Fruit fly (Drosophila melanogaster): ENCODE results near the gene Unc-76.

Gene Unc-76

DNA sequence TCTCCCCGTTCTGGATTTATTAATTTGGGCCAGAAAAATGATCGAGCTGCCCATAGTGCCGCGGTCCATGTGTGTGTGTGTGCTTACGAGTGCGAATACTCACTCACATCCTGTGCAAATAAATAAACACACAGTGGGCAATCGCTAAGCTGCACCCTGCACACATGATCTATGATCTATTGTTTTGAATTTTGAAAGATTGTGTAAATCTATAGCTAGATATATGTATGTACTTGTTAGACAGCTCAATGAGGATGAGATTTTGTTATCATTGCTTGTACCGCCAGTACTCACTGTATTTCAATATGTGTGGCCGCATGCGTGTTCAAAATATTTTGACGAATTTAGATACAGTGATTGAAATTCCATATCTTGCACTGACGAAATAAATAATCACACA is 2.7 kb downstream of the Unc-76 start (continued):
- TF ChIP-seq gce (GFP tag; IDR thresholded peaks at IDR 0.05) (no peak), ro (GFP tag; IDR thresholded peaks at IDR 0.05) (no peak), Med (GFP tag) (peak; percentile 95), Oaz (GFP tag; IDR thresholded peaks at IDR 0.05) (no peak), CG17385 (GFP tag; optimal IDR thresholded peaks at IDR 0.05) (peak; percentile 33), CG12942 (GFP tag; optimal IDR thresholded peaks at IDR 0.05) (no peak), CG11723 (GFP tag; optimal IDR thresholded peaks at IDR 0.05) (peak; percentile 4), Oli (tag; optimal IDR thresholded peaks at IDR 0.05) (peak; percentile 17), nerfin-1 (tag; optimal IDR thresholded peaks at IDR 0.05) (no peak), ERR (GFP tag; optimal IDR thresholded peaks at IDR 0.05) (no peak), CG4854 (GFP tag; optimal IDR thresholded peaks at IDR 0.05) (peak; percentile 0), CG11560 (tag; IDR thresholded peaks at IDR 0.05) (peak; percentile 52; the same call in 2 of the 3 replicates), peb (GFP tag; IDR thresholded peaks at IDR 0.05) (no peak), CG9215 (GFP tag; IDR thresholded peaks at IDR 0.05) (peak; percentile 79), Atf-2 (GFP tag; optimal IDR thresholded peaks at IDR 0.05) (peak; percentile 12), CG30403 (GFP tag; optimal IDR thresholded peaks at IDR 0.05) (peak; percentile 51), CG1529 (GFP tag; optimal IDR thresholded peaks at IDR 0.05) (no peak), CG4730 (GFP tag; IDR thresholded peaks at IDR 0.05) (no peak), pita (GFP tag; optimal IDR thresholded peaks at IDR 0.05) (no peak), HHEX (GFP tag; optimal IDR thresholded peaks at IDR 0.05) (peak; percentile 58), org-1 (GFP tag; optimal IDR thresholded peaks at IDR 0.05) (peak; percentile 26), Xrp1 (GFP tag; IDR thresholded peaks at IDR 0.05) (peak; percentile 65), cg (GFP tag; optimal IDR thresholded peaks at IDR 0.05) (no peak), CG3847 (GFP tag; IDR thresholded peaks at IDR 0.05) (peak; percentile 68), CG17568 (GFP tag; optimal IDR thresholded peaks at IDR 0.05) (no peak), tgo (GFP tag; IDR thresholded peaks at IDR 0.05) (peak; percentile 41; the same call in 2 of the 3 replicates), MBD-R2 (GFP tag; IDR thresholded peaks at IDR 0.05) (peak; percentile 46; the same call in 1 of the 2 replicates), CG7786 (GFP tag; optimal IDR thresholded peaks at IDR 0.05) (peak; percentile 72), tup (GFP tag; optimal IDR thresholded peaks at IDR 0.05) (no peak), scrt (GFP tag; optimal IDR thresholded peaks at IDR 0.05) (peak; percentile 49), Chrac-16 (GFP tag; optimal IDR thresholded peaks at IDR 0.05) (peak; percentile 48), CG7372 (GFP tag; IDR thresholded peaks at IDR 0.05) (peak; percentile 57), CG15696 (tag; optimal IDR thresholded peaks at IDR 0.05) (no peak), MTF-1 (GFP tag; optimal IDR thresholded peaks at IDR 0.05; ENCODE audit: borderline replicate concordance) (no peak), emc (GFP tag; optimal IDR thresholded peaks at IDR 0.05) (no peak), sug (tag; optimal IDR thresholded peaks at IDR 0.05) (peak; percentile 24), CG2889 (GFP tag; IDR thresholded peaks at IDR 0.05) (peak; percentile 52; the same call in 1 of the 3 replicates), so (GFP tag; IDR thresholded peaks at IDR 0.05) (peak; percentile 72; the same call in 2 of the 3 replicates), CG1602 (GFP tag; optimal IDR thresholded peaks at IDR 0.05) (no peak), fru (optimal IDR thresholded peaks at IDR 0.05) (no peak), mirr (GFP tag; optimal IDR thresholded peaks at IDR 0.05) (peak; percentile 68), CG17186 (GFP tag; optimal IDR thresholded peaks at IDR 0.05) (no peak), h (optimal IDR thresholded peaks at IDR 0.05) (no peak), Pdp1 (GFP tag; optimal IDR thresholded peaks at IDR 0.05) (peak; percentile 12 to 36), sisA (GFP tag; IDR thresholded peaks at IDR 0.05) (peak; percentile 38), CG7357 (GFP tag; IDR thresholded peaks at IDR 0.05) (peak; percentile 56; the same call in 2 of the 3 replicates), D (optimal IDR thresholded peaks at IDR 0.05) (no peak), D (GFP tag; optimal IDR thresholded peaks at IDR 0.05) (no peak), CG3163 (GFP tag; optimal IDR thresholded peaks at IDR 0.05) (no peak), Ptx1 (GFP tag; IDR thresholded peaks at IDR 0.05) (peak; percentile 64), Dip3 (GFP tag; optimal IDR thresholded peaks at IDR 0.05) (peak; percentile 66), CG13287 (GFP tag; IDR thresholded peaks at IDR 0.05; ENCODE audit: partially characterized antibody) (no peak), Nf-YC (tag; optimal IDR thresholded peaks at IDR 0.05) (no peak)
